Worm (Caenorhabditis elegans): ENCODE measurements around the gene C06A6.7.

C06A6.7 gene

ce11 chrIV:7800338-7800737 lies 38.0 kb downstream of the C06A6.7 start:
- no peak for TF ChIP-seq nhr-2 (tag; optimal IDR thresholded peaks at IDR 0.05)
- no peak for TF ChIP-seq pha-4 (tag; optimal IDR thresholded peaks at IDR 0.05)
- no peak for TF ChIP-seq ceh-83 (GFP tag; optimal IDR thresholded peaks at IDR 0.05)
- no peak for TF ChIP-seq zip-8 (tag; optimal IDR thresholded peaks at IDR 0.05)
- no peak for TF ChIP-seq blmp-1 (tag; optimal IDR thresholded peaks at IDR 0.05)
- TF ChIP-seq nhr-28 (tag; optimal IDR thresholded peaks at IDR 0.05): no peak
- TF ChIP-seq ceh-39 (tag; optimal IDR thresholded peaks at IDR 0.05): no peak
- no peak for TF ChIP-seq nhr-12 (tag; optimal IDR thresholded peaks at IDR 0.05)
- TF ChIP-seq ham-2 (GFP tag; optimal IDR thresholded peaks at IDR 0.05): no peak
- no peak for TF ChIP-seq M03D4.4 (tag; optimal IDR thresholded peaks at IDR 0.05)
- TF ChIP-seq bed-3 (GFP tag; optimal IDR thresholded peaks at IDR 0.05): no peak
- TF ChIP-seq mls-2 (tag; optimal IDR thresholded peaks at IDR 0.05): no peak
- no peak for TF ChIP-seq mab-5 (tag; optimal IDR thresholded peaks at IDR 0.05)

ce11 chrIV:7796432-7797113 lies 41.8 kb downstream of the C06A6.7 start, which contains the start of gene sgo-1:
sgo-1 (minus strand) TSS chrIV:7796482.
- TF ChIP-seq unc-39 (tag; optimal IDR thresholded peaks at IDR 0.05): no peak
- TF ChIP-seq ceh-43 (GFP tag; optimal IDR thresholded peaks at IDR 0.05): no peak
- no peak for TF ChIP-seq elt-1 (tag; optimal IDR thresholded peaks at IDR 0.05; ENCODE audit: borderline replicate concordance, insufficient read depth)
- no peak for TF ChIP-seq nhr-12 (tag; optimal IDR thresholded peaks at IDR 0.05)
- TF ChIP-seq nhr-28 (tag; optimal IDR thresholded peaks at IDR 0.05): no peak
- no peak for TF ChIP-seq mls-2 (tag; optimal IDR thresholded peaks at IDR 0.05)
- no peak for TF ChIP-seq M03D4.4 (tag; optimal IDR thresholded peaks at IDR 0.05)
- TF ChIP-seq drap-1 (GFP tag; optimal IDR thresholded peaks at IDR 0.05): no peak
- no peak for TF ChIP-seq lsy-2 (tag; optimal IDR thresholded peaks at IDR 0.05)
- no peak for TF ChIP-seq ham-2 (GFP tag; optimal IDR thresholded peaks at IDR 0.05)

ce11 chrIV:7794709-7795108 lies 43.6 kb downstream of the C06A6.7 start, which contains the start of gene ntp-1:
ntp-1 (minus strand) TSS chrIV:7794809.
- no peak for TF ChIP-seq drap-1 (GFP tag; optimal IDR thresholded peaks at IDR 0.05)
- no peak for TF ChIP-seq unc-120 (tag; optimal IDR thresholded peaks at IDR 0.05; ENCODE audit: poor library complexity, severe bottlenecking)
- no peak for TF ChIP-seq blmp-1 (tag; optimal IDR thresholded peaks at IDR 0.05)
- no peak for TF ChIP-seq sem-2 (GFP tag; optimal IDR thresholded peaks at IDR 0.05)
- TF ChIP-seq nhr-12 (tag; optimal IDR thresholded peaks at IDR 0.05): no peak
- TF ChIP-seq elt-3 (tag; optimal IDR thresholded peaks at IDR 0.05): no peak
- TF ChIP-seq hlh-1 (tag; optimal IDR thresholded peaks at IDR 0.05): no peak
- no peak for TF ChIP-seq nhr-237 (tag; optimal IDR thresholded peaks at IDR 0.05)
- no peak for TF ChIP-seq mab-5 (tag; optimal IDR thresholded peaks at IDR 0.05)
- no peak for TF ChIP-seq nhr-28 (tag; optimal IDR thresholded peaks at IDR 0.05)
- no peak for TF ChIP-seq lin-32 (GFP tag; optimal IDR thresholded peaks at IDR 0.05)
- no peak for TF ChIP-seq ztf-11 (tag; optimal IDR thresholded peaks at IDR 0.05)
- no peak for TF ChIP-seq mls-2 (tag; optimal IDR thresholded peaks at IDR 0.05)
- TF ChIP-seq zip-8 (tag; optimal IDR thresholded peaks at IDR 0.05): no peak
- no peak for TF ChIP-seq lin-13 (tag; optimal IDR thresholded peaks at IDR 0.05)
- TF ChIP-seq pha-4 (tag; optimal IDR thresholded peaks at IDR 0.05): no peak
- no peak for TF ChIP-seq unc-39 (tag; optimal IDR thresholded peaks at IDR 0.05)
- no peak for TF ChIP-seq ceh-39 (tag; optimal IDR thresholded peaks at IDR 0.05)

- TF ChIP-seq elt-3 (tag; optimal IDR thresholded peaks at IDR 0.05): no peak
- TF ChIP-seq unc-62 (GFP tag; optimal IDR thresholded peaks at IDR 0.05): no peak
- TF ChIP-seq ces-1 (GFP tag; optimal IDR thresholded peaks at IDR 0.05): no peak
- TF ChIP-seq drap-1 (GFP tag; optimal IDR thresholded peaks at IDR 0.05): no peak
- no peak for TF ChIP-seq sem-2 (GFP tag; optimal IDR thresholded peaks at IDR 0.05)
- TF ChIP-seq lin-13 (tag; optimal IDR thresholded peaks at IDR 0.05): no peak
- TF ChIP-seq pha-4 (tag; optimal IDR thresholded peaks at IDR 0.05): no peak
- no peak for TF ChIP-seq snpc-4 (tag; optimal IDR thresholded peaks at IDR 0.05)
- no peak for TF ChIP-seq blmp-1 (tag; optimal IDR thresholded peaks at IDR 0.05)
- TF ChIP-seq M03D4.4 (tag; optimal IDR thresholded peaks at IDR 0.05): no peak
- TF ChIP-seq sptf-1 (tag; optimal IDR thresholded peaks at IDR 0.05): no peak
- TF ChIP-seq ham-2 (GFP tag; optimal IDR thresholded peaks at IDR 0.05): no peak
- TF ChIP-seq ceh-39 (tag; optimal IDR thresholded peaks at IDR 0.05): no peak
- no peak for TF ChIP-seq mep-1 (tag; optimal IDR thresholded peaks at IDR 0.05)
- TF ChIP-seq ceh-43 (GFP tag; optimal IDR thresholded peaks at IDR 0.05): no peak
Observed at ce11 chrIV:7791821-7792446, 46.4 kb downstream of the C06A6.7 start, which contains the start of gene C33H5.13. C33H5.13 (minus strand) TSS chrIV:7792263.

All from whole organism, mixed stage, embryonic.